Fruit fly (Drosophila melanogaster): ENCODE data around the gene Cyp28c1.

Gene Cyp28c1

dm6 chrX:11820284-11821075 lies 18.9 kb upstream of the Cyp28c1 start (continued):
- TF ChIP-seq CG11294 (GFP tag; IDR thresholded peaks at IDR 0.05) (peak; percentile 84; the same call in 1 of the 2 replicates), CG3032 (tag; optimal IDR thresholded peaks at IDR 0.05) (peak; percentile 37), CG11902 (GFP tag; optimal IDR thresholded peaks at IDR 0.05) (no peak), CG11762 (GFP tag; optimal IDR thresholded peaks at IDR 0.05; ENCODE audit: insufficient read depth) (peak; percentile 48), Eip78C (GFP tag) (peak; percentile 93), Hr38 (GFP tag; optimal IDR thresholded peaks at IDR 0.05) (no peak), ss (GFP tag; optimal IDR thresholded peaks at IDR 0.05) (no peak), Blimp-1 (GFP tag; optimal IDR thresholded peaks at IDR 0.05) (no peak), acj6 (GFP tag; optimal IDR thresholded peaks at IDR 0.05) (peak; percentile 55)

- TF ChIP-seq CG11902 (GFP tag; optimal IDR thresholded peaks at IDR 0.05): no peak
- TF ChIP-seq CG31627 (GFP tag; optimal IDR thresholded peaks at IDR 0.05): no peak
- peak; percentile 20 for TF ChIP-seq CG34406 (GFP tag; optimal IDR thresholded peaks at IDR 0.05)
- no peak for TF ChIP-seq CG11294 (GFP tag; IDR thresholded peaks at IDR 0.05)
- TF ChIP-seq vri (GFP tag; optimal IDR thresholded peaks at IDR 0.05): peak; percentile 20
- no peak for TF ChIP-seq CG15336 (GFP tag; IDR thresholded peaks at IDR 0.05)
- no peak for TF ChIP-seq fd59A (GFP tag; optimal IDR thresholded peaks at IDR 0.05)
- TF ChIP-seq Ets96B (tag; optimal IDR thresholded peaks at IDR 0.05): no peak
- TF ChIP-seq acj6 (GFP tag; optimal IDR thresholded peaks at IDR 0.05): no peak
- no peak for TF ChIP-seq CG6808 (GFP tag; optimal IDR thresholded peaks at IDR 0.05)
- no peak for TF ChIP-seq CG11762 (GFP tag; optimal IDR thresholded peaks at IDR 0.05; ENCODE audit: insufficient read depth)
- TF ChIP-seq ss (GFP tag; optimal IDR thresholded peaks at IDR 0.05): peak in 1 of 2 experiments; percentile 8
- peak; percentile 44 for TF ChIP-seq lz (GFP tag; optimal IDR thresholded peaks at IDR 0.05)
- TF ChIP-seq CG7368 (GFP tag; optimal IDR thresholded peaks at IDR 0.05): no peak
- peak; percentile 21 for TF ChIP-seq achi (GFP tag; optimal IDR thresholded peaks at IDR 0.05)
- TF ChIP-seq CG32006 (GFP tag; optimal IDR thresholded peaks at IDR 0.05): peak; percentile 24
- TF ChIP-seq CG6163 (GFP tag; IDR thresholded peaks at IDR 0.05): peak; percentile 49; the same call in 1 of the 3 replicates
- no peak for TF ChIP-seq net (GFP tag; optimal IDR thresholded peaks at IDR 0.05)
- no peak for TF ChIP-seq CG6792 (GFP tag; optimal IDR thresholded peaks at IDR 0.05)
- TF ChIP-seq Eip75B (GFP tag; optimal IDR thresholded peaks at IDR 0.05): no peak
- TF ChIP-seq eg (GFP tag; IDR thresholded peaks at IDR 0.05): peak; percentile 59; the same call in 1 of the 3 replicates
- TF ChIP-seq dsx (GFP tag; optimal IDR thresholded peaks at IDR 0.05; ENCODE audit: poor library complexity, severe bottlenecking): no peak
- peak; percentile 23 for TF ChIP-seq esn (GFP tag; optimal IDR thresholded peaks at IDR 0.05)
- TF ChIP-seq Blimp-1 (GFP tag; optimal IDR thresholded peaks at IDR 0.05): no peak
- TF ChIP-seq CG1621 (tag; optimal IDR thresholded peaks at IDR 0.05): no peak
- TF ChIP-seq Lpt (GFP tag; optimal IDR thresholded peaks at IDR 0.05): no peak
- TF ChIP-seq Hr4 (GFP tag; optimal IDR thresholded peaks at IDR 0.05): peak; percentile 39
- TF ChIP-seq pdm3 (GFP tag; optimal IDR thresholded peaks at IDR 0.05): no peak
- TF ChIP-seq Gug (GFP tag; IDR thresholded peaks at IDR 0.05): no peak
- no peak for TF ChIP-seq dac (GFP tag; optimal IDR thresholded peaks at IDR 0.05)
- TF ChIP-seq Smox (GFP tag; optimal IDR thresholded peaks at IDR 0.05): no peak
- TF ChIP-seq CG4318 (GFP tag; optimal IDR thresholded peaks at IDR 0.05): no peak
- peak; percentile 12 for TF ChIP-seq topi (GFP tag; optimal IDR thresholded peaks at IDR 0.05)
- no peak for TF ChIP-seq CG10631 (GFP tag; optimal IDR thresholded peaks at IDR 0.05)
- TF ChIP-seq Eip93F (GFP tag; optimal IDR thresholded peaks at IDR 0.05): no peak
- TF ChIP-seq CG9139 (GFP tag; optimal IDR thresholded peaks at IDR 0.05): no peak
- peak; percentile 54; the same call in 2 of the 3 replicates for TF ChIP-seq CG8119 (GFP tag; IDR thresholded peaks at IDR 0.05)
- TF ChIP-seq CG3032 (tag; optimal IDR thresholded peaks at IDR 0.05): no peak
- no peak for TF ChIP-seq Sox15 (GFP tag; optimal IDR thresholded peaks at IDR 0.05)
- peak; percentile 36 for TF ChIP-seq CG6276 (GFP tag; optimal IDR thresholded peaks at IDR 0.05)
- TF ChIP-seq Sox14 (GFP tag; optimal IDR thresholded peaks at IDR 0.05): no peak
- peak; percentile 14 for TF ChIP-seq CG3919 (GFP tag; optimal IDR thresholded peaks at IDR 0.05)
- TF ChIP-seq salr (GFP tag; optimal IDR thresholded peaks at IDR 0.05): no peak
- no peak for TF ChIP-seq Met (GFP tag; optimal IDR thresholded peaks at IDR 0.05)
- TF ChIP-seq Hr38 (GFP tag; optimal IDR thresholded peaks at IDR 0.05): no peak
- no peak for TF ChIP-seq cyc (GFP tag; optimal IDR thresholded peaks at IDR 0.05)
- TF ChIP-seq Eip78C (GFP tag): peak; percentile 54
Observed at dm6 chrX:11821946-11822345, 17.5 kb upstream of the Cyp28c1 start.
